Fruit fly (Drosophila melanogaster) whole organism, prepupa: ENCODE data around the gene ninaB.
A peak's percentile ranks its signal among the peaks of the same experiment; 100 is the strongest.

ENCODE experiments used
- Blimp-1 ChIP-seq: fragments of 200-800 bp; sonication (Bioruptor generic); optimal IDR thresholded peaks from 3 replicates; lab custom pipeline; 2017; ENCODE audit warnings: missing biosample characterization, missing genetic modification characterization, mild to moderate bottlenecking, moderate library complexity, missing genetic modification reagents
- CG6792 ChIP-seq: fragments of 200-800 bp; sonication (Bioruptor generic); optimal IDR thresholded peaks from 3 replicates; lab custom pipeline; 2016; ENCODE audit warnings: missing biosample characterization, missing genetic modification characterization
- CG6854 ChIP-seq: fragments of 200-800 bp; sonication (Bioruptor generic); optimal IDR thresholded peaks from 2 replicates; lab custom pipeline; 2017; ENCODE audit warnings: missing biosample characterization, mild to moderate bottlenecking, missing genetic modification characterization
- Eip75B ChIP-seq: fragments of 200-800 bp; sonication (Bioruptor generic); optimal IDR thresholded peaks from 3 replicates; lab custom pipeline; 2016; ENCODE audit warnings: missing biosample characterization, missing genetic modification characterization
- eg ChIP-seq: fragments of 200-800 bp; sonication (Bioruptor generic); IDR thresholded peaks from 3 replicates; pipeline ENCODE4 v1.3.6; 2022; ENCODE audit warnings: missing biosample characterization, missing genetic modification characterization
- pdm3 ChIP-seq: fragments of 200-800 bp; sonication (Bioruptor generic); optimal IDR thresholded peaks from 3 replicates; lab custom pipeline; 2016; ENCODE audit warnings: missing biosample characterization, missing genetic modification characterization

- TF ChIP-seq CG6854 (GFP tag; lab: Kevin White, UChicago) (peak; percentile 53), Eip75B (peak; percentile 1), pdm3 (GFP tag; lab: Kevin White, UChicago) (no peak), eg (GFP tag; lab: Robert Waterston, UW) (no peak; the same call in 1 of the 3 replicates), Blimp-1 (GFP tag; lab: Kevin White, UChicago) (no peak), CG6792 (no peak)
These were observed 17.3 kb upstream of the ninaB start for dm6 chr3R:13682994-13683623.
